Worm (Caenorhabditis elegans): ENCODE data around the gene gmeb-3.

DNA sequence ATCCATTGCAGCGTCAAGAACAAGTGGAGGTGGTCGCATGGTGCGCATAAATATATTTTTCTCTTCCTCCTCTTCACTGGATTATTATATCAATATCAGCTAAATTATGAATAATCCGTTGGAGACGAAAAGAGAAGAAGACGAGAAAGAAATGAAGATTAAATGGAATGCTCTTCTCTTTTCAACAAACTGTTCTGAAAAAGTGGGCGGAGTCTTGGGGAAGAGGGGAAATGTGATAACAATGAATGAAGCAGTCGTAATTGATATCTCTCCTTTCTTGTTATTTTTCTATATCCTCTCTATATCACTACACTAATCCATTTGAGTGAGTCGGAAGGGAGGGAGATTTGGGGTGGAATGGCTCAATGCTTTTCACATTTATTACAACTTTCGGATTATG, 9.0 kb upstream of the gmeb-3 start, which contains the start of gene arcp-1:
- no peak for TF ChIP-seq mdl-1 (tag; optimal IDR thresholded peaks at IDR 0.05)
- no peak for TF ChIP-seq nfya-1 (tag; optimal IDR thresholded peaks at IDR 0.05; ENCODE audit: insufficient read depth)
- TF ChIP-seq nhr-12 (tag; optimal IDR thresholded peaks at IDR 0.05), result no peak
- no peak for TF ChIP-seq fkh-10 (GFP tag; optimal IDR thresholded peaks at IDR 0.05)
- no peak for TF ChIP-seq egl-27 (tag; optimal IDR thresholded peaks at IDR 0.05)
- TF ChIP-seq tbx-2 (tag; optimal IDR thresholded peaks at IDR 0.05), result no peak
- TF ChIP-seq nhr-28 (tag; optimal IDR thresholded peaks at IDR 0.05), result no peak
- TF ChIP-seq nhr-237 (tag; optimal IDR thresholded peaks at IDR 0.05), result no peak
- TF ChIP-seq nhr-77 (tag; optimal IDR thresholded peaks at IDR 0.05), result no peak

All from whole organism, L3 larva.